Worm (Caenorhabditis elegans) whole organism, young adult: ENCODE measurements around the gene M117.4.

Experiments used
- B0019.2 ChIP-seq: fragments of 200-800 bp; sonication (Bioruptor generic); conservative IDR thresholded peaks from 2 replicates; pipeline ENCODE4 v1.3.6; 2022; ENCODE audit warnings: missing genetic modification reagents, missing genetic modification characterization, missing compliant biosample characterization
- B0035.1 ChIP-seq: sonication (generic microtip); optimal IDR thresholded peaks from 2 replicates; lab custom pipeline; 2016; ENCODE audit warnings: missing genetic modification characterization, mild to moderate bottlenecking, missing compliant biosample characterization, missing genotype, missing genetic modification reagents
- B0336.3 ChIP-seq: fragments of 200-800 bp; sonication (Bioruptor generic); IDR thresholded peaks from 2 replicates; pipeline ENCODE4 v1.3.6; 2022; ENCODE audit warnings: missing genetic modification characterization, missing compliant biosample characterization
- C17E4.6 ChIP-seq: fragments of 200-800 bp; sonication (Bioruptor generic); IDR thresholded peaks from 2 replicates; pipeline ENCODE4 v1.3.6; 2022; ENCODE audit warnings: missing genetic modification reagents, missing genetic modification characterization, missing compliant biosample characterization
- F23B12.7 ChIP-seq: sonication (generic microtip); optimal IDR thresholded peaks from 2 replicates; lab custom pipeline; 2017; ENCODE audit warnings: missing genetic modification characterization, mild to moderate bottlenecking, missing compliant biosample characterization, antibody characterized with exemption, moderate library complexity; ENCODE audit not compliant: insufficient read depth
- F33H1.4 ChIP-seq: fragments of 200-800 bp; sonication (Bioruptor generic); IDR thresholded peaks from 2 replicates; pipeline ENCODE4 v1.3.6; 2022; ENCODE audit warnings: missing genetic modification reagents, missing genetic modification characterization, missing compliant biosample characterization
- F57A8.1 ChIP-seq: fragments of 200-800 bp; sonication (Bioruptor generic); optimal IDR thresholded peaks from 2 replicates; lab custom pipeline; 2018; ENCODE audit warnings: mild to moderate bottlenecking, missing genetic modification characterization, moderate library complexity, missing compliant biosample characterization
- K11D2.4 ChIP-seq: fragments of 200-800 bp; sonication (Bioruptor generic); IDR thresholded peaks from 2 replicates; pipeline ENCODE4 v1.3.6; 2022; ENCODE audit warnings: missing genetic modification reagents, missing genetic modification characterization, missing compliant biosample characterization
- T07F8.4 ChIP-seq: sonication (generic microtip); optimal IDR thresholded peaks from 2 replicates; lab custom pipeline; 2016; ENCODE audit warnings: mild to moderate bottlenecking, missing genetic modification characterization, moderate library complexity, missing compliant biosample characterization
- Y53F4B.3 ChIP-seq: fragments of 200-800 bp; sonication (Bioruptor generic); IDR thresholded peaks from 2 replicates; pipeline ENCODE4 v1.3.6; 2022; ENCODE audit warnings: missing genetic modification reagents, missing genetic modification characterization, missing compliant biosample characterization
- Y53G8AR.9 ChIP-seq: fragments of 200-800 bp; sonication (Bioruptor generic); conservative IDR thresholded peaks from 2 replicates; pipeline ENCODE4 v1.3.6; 2022; ENCODE audit warnings: missing genetic modification reagents, missing genetic modification characterization, missing compliant biosample characterization
- Y67H2A.10 ChIP-seq: fragments of 200-800 bp; sonication (Bioruptor generic); conservative IDR thresholded peaks from 2 replicates; pipeline ENCODE4 v1.3.6; 2022; ENCODE audit warnings: missing genetic modification reagents, missing genetic modification characterization, missing compliant biosample characterization
- Y95B8A.8 ChIP-seq: fragments of 200-800 bp; sonication (Bioruptor generic); IDR thresholded peaks from 2 replicates; pipeline ENCODE4 v1.3.6; 2022; ENCODE audit warnings: missing genetic modification reagents, missing genetic modification characterization, missing compliant biosample characterization
- aptf-2 ChIP-seq: fragments of 200-800 bp; sonication (Bioruptor generic); conservative IDR thresholded peaks from 2 replicates; pipeline ENCODE4 v1.3.6; 2022; ENCODE audit warnings: missing genetic modification reagents, missing genetic modification characterization, missing compliant biosample characterization
- aptf-3 ChIP-seq: fragments of 200-800 bp; sonication (Bioruptor generic); IDR thresholded peaks from 2 replicates; pipeline ENCODE4 v1.3.6; 2022; ENCODE audit warnings: missing genetic modification characterization, missing compliant biosample characterization
- athp-1 ChIP-seq: sonication (generic microtip); optimal IDR thresholded peaks from 2 replicates; lab custom pipeline; 2017; ENCODE audit warnings: mild to moderate bottlenecking, missing genetic modification characterization, missing compliant biosample characterization
- cebp-1 ChIP-seq, 2 experiments: fragments of 200-800 bp in 1 of 2; sonication (Bioruptor generic) in 1 of 2; sonication (generic microtip) in 1 of 2; IDR thresholded peaks in 1 of 2; optimal IDR thresholded peaks in 1 of 2; 2 replicates each; pipeline versions ENCODE4 v1.3.6 to Lab custom; 2017 to 2022; ENCODE audit warnings: missing compliant biosample characterization in 2 of 2, missing genetic modification characterization in 2 of 2, mild to moderate bottlenecking in 1 of 2, missing genetic modification reagents in 1 of 2, moderate library complexity in 1 of 2
- ceh-100 ChIP-seq: fragments of 200-800 bp; sonication (Bioruptor generic); IDR thresholded peaks from 2 replicates; pipeline ENCODE4 v1.3.6; 2022; ENCODE audit warnings: missing genetic modification reagents, missing genetic modification characterization, missing compliant biosample characterization
- ceh-58 ChIP-seq: fragments of 200-800 bp; sonication (Bioruptor generic); IDR thresholded peaks from 2 replicates; pipeline ENCODE4 v1.3.6; 2022; ENCODE audit warnings: missing genetic modification characterization, missing compliant biosample characterization
- chd-7 ChIP-seq: sonication (generic microtip); optimal IDR thresholded peaks from 2 replicates; lab custom pipeline; 2016; ENCODE audit warnings: mild to moderate bottlenecking, missing genetic modification characterization, moderate library complexity, missing compliant biosample characterization
- dox-1 ChIP-seq: fragments of 200-800 bp; sonication (Bioruptor generic); IDR thresholded peaks from 2 replicates; pipeline ENCODE4 v1.3.6; 2022; ENCODE audit warnings: missing genetic modification reagents, missing genetic modification characterization, missing compliant biosample characterization
- egl-44 ChIP-seq: fragments of 200-800 bp; sonication (Bioruptor generic); IDR thresholded peaks from 2 replicates; pipeline ENCODE4 v1.3.6; 2022; ENCODE audit warnings: missing genetic modification reagents, missing genetic modification characterization, missing compliant biosample characterization
- egrh-3 ChIP-seq: fragments of 200-800 bp; sonication (Bioruptor generic); IDR thresholded peaks from 2 replicates; pipeline ENCODE4 v1.3.6; 2022; ENCODE audit warnings: missing genetic modification reagents, missing genetic modification characterization, missing compliant biosample characterization
- him-1 ChIP-seq: sonication (generic microtip); optimal IDR thresholded peaks from 2 replicates; lab custom pipeline; 2016; ENCODE audit warnings: missing genotype, missing genetic modification reagents, missing genetic modification characterization, missing compliant biosample characterization
- hlh-12 ChIP-seq: sonication (generic microtip); optimal IDR thresholded peaks from 2 replicates; lab custom pipeline; 2016; ENCODE audit warnings: missing genetic modification characterization, missing compliant biosample characterization
- hlh-26 ChIP-seq: fragments of 200-800 bp; sonication (Bioruptor generic); conservative IDR thresholded peaks from 2 replicates; pipeline ENCODE4 v1.3.6; 2022; ENCODE audit warnings: missing genetic modification reagents, missing genetic modification characterization, missing compliant biosample characterization
- hsf-1 ChIP-seq: fragments of 200-800 bp; sonication (Bioruptor generic); IDR thresholded peaks from 2 replicates; pipeline ENCODE4 v1.3.6; 2022; ENCODE audit warnings: missing genetic modification reagents, missing genetic modification characterization, missing compliant biosample characterization
- let-607 ChIP-seq, 2 experiments: fragments of 200-800 bp in 1 of 2; sonication (Bioruptor generic) in 1 of 2; sonication (generic microtip) in 1 of 2; optimal IDR thresholded peaks; 2 replicates each; lab custom pipeline; 2016 to 2018; ENCODE audit warnings: mild to moderate bottlenecking in 2 of 2, missing compliant biosample characterization in 2 of 2, missing genetic modification characterization in 2 of 2, moderate library complexity in 2 of 2, missing genotype in 1 of 2
- lin-26 ChIP-seq: fragments of 200-800 bp; sonication (Bioruptor generic); IDR thresholded peaks from 2 replicates; pipeline ENCODE4 v1.3.6; 2022; ENCODE audit warnings: missing genetic modification reagents, missing genetic modification characterization, missing compliant biosample characterization
- madf-6 ChIP-seq: fragments of 200-800 bp; sonication (Bioruptor generic); IDR thresholded peaks from 2 replicates; pipeline ENCODE4 v1.3.6; 2022; ENCODE audit warnings: missing genetic modification reagents, missing genetic modification characterization, missing compliant biosample characterization
- madf-8 ChIP-seq: fragments of 200-800 bp; sonication (Bioruptor generic); conservative IDR thresholded peaks from 2 replicates; pipeline ENCODE4 v1.3.6; 2022; ENCODE audit warnings: missing genetic modification reagents, missing genetic modification characterization, missing compliant biosample characterization
- mcd-1 ChIP-seq: fragments of 200-800 bp; sonication (Bioruptor generic); IDR thresholded peaks from 2 replicates; pipeline ENCODE4 v1.3.6; 2022; ENCODE audit warnings: missing genetic modification reagents, missing genetic modification characterization, missing compliant biosample characterization
- nhr-179 ChIP-seq: sonication (generic microtip); optimal IDR thresholded peaks from 2 replicates; lab custom pipeline; 2016; ENCODE audit warnings: mild to moderate bottlenecking, missing genetic modification characterization, missing compliant biosample characterization
- nhr-80 ChIP-seq: sonication (generic microtip); optimal IDR thresholded peaks from 2 replicates; lab custom pipeline; 2016; ENCODE audit warnings: missing genetic modification characterization, missing compliant biosample characterization
- rcor-1 ChIP-seq: fragments of 200-800 bp; sonication (Bioruptor generic); IDR thresholded peaks from 2 replicates; pipeline ENCODE4 v1.3.6; 2022; ENCODE audit warnings: missing genetic modification reagents, missing genetic modification characterization, missing compliant biosample characterization
- rec-8 ChIP-seq, 2 experiments: sonication (generic microtip); optimal IDR thresholded peaks; 2 replicates each; lab custom pipeline; 2016; ENCODE audit warnings: mild to moderate bottlenecking in 2 of 2, missing genetic modification characterization in 2 of 2, missing genetic modification reagents in 2 of 2, missing genotype in 2 of 2, missing biosample characterization in 1 of 2, missing compliant biosample characterization in 1 of 2, moderate library complexity in 1 of 2
- snpc-1.3 ChIP-seq: sonication (generic microtip); optimal IDR thresholded peaks from 2 replicates; lab custom pipeline; 2017; ENCODE audit warnings: missing genetic modification characterization, mild to moderate bottlenecking, missing compliant biosample characterization, antibody characterized with exemption, moderate library complexity, missing genotype, missing genetic modification reagents; ENCODE audit not compliant: insufficient read depth
- snpc-4 ChIP-seq, 5 experiments: fragments of 150-350 bp in 1 of 5; sonication (generic microtip) in 4 of 5; optimal IDR thresholded peaks; 2 replicates each; lab custom pipeline; 2014 to 2018; ENCODE audit warnings: missing genetic modification characterization in 5 of 5, missing biosample characterization in 3 of 5, antibody characterized with exemption in 2 of 5, mild to moderate bottlenecking in 2 of 5, missing compliant biosample characterization in 2 of 5, missing genotype in 2 of 5, moderate library complexity in 2 of 5, missing genetic modification reagents in 1 of 5
- tbp1 ChIP-seq: fragments of 200-800 bp; sonication (Bioruptor generic); optimal IDR thresholded peaks from 2 replicates; lab custom pipeline; 2018; ENCODE audit warnings: mild to moderate bottlenecking, missing genetic modification characterization, missing compliant biosample characterization
- tlf-1 ChIP-seq: fragments of 200-800 bp; sonication (Bioruptor generic); optimal IDR thresholded peaks from 2 replicates; lab custom pipeline; 2018; ENCODE audit warnings: mild to moderate bottlenecking, missing genetic modification characterization, missing compliant biosample characterization
- zim-3 ChIP-seq: sonication (generic microtip); optimal IDR thresholded peaks from 2 replicates; lab custom pipeline; 2017; ENCODE audit warnings: mild to moderate bottlenecking, missing genetic modification characterization, moderate library complexity, missing compliant biosample characterization
- ztf-22 ChIP-seq: fragments of 200-800 bp; sonication (Bioruptor generic); optimal IDR thresholded peaks from 2 replicates; lab custom pipeline; 2018; ENCODE audit warnings: mild to moderate bottlenecking, missing genetic modification characterization, moderate library complexity, missing compliant biosample characterization
- ztf-3 ChIP-seq: fragments of 200-800 bp; sonication (Bioruptor generic); optimal IDR thresholded peaks from 2 replicates; lab custom pipeline; 2018; ENCODE audit warnings: mild to moderate bottlenecking, missing genetic modification characterization, missing compliant biosample characterization
- ztf-6 ChIP-seq: fragments of 200-800 bp; sonication (Bioruptor generic); IDR thresholded peaks from 2 replicates; pipeline ENCODE4 v1.3.6; 2022; ENCODE audit warnings: missing genetic modification reagents, missing genetic modification characterization, missing compliant biosample characterization

Gene M117.4

ce11 chrIV:11821591-11822361, 11.6 kb downstream of the M117.4 start, which contains the start of the genes par-5 and M117.3 (continued):
- TF ChIP-seq ztf-22, result peak; percentile 16
- no peak; the same call in 1 of the 2 replicates for TF ChIP-seq F33H1.4 (GFP tag; lab: Robert Waterston, UW)
- TF ChIP-seq cebp-1 (GFP tag; IDR thresholded peaks at IDR 0.05; lab: Robert Waterston, UW), result peak; percentile 75
- TF ChIP-seq cebp-1 (tag; optimal IDR thresholded peaks at IDR 0.05; lab: Kevin White, UChicago), result peak; percentile 89
- no peak for TF ChIP-seq snpc-1.3
- no peak for TF ChIP-seq aptf-2 (GFP tag; lab: Robert Waterston, UW)
- TF ChIP-seq Y95B8A.8 (GFP tag; lab: Robert Waterston, UW), result peak; percentile 55; the same call in 1 of the 2 replicates
- 0 out of 2 replicates have a peak, but pooled peaks have one; percentile 63 for TF ChIP-seq Y53G8AR.9 (GFP tag; lab: Robert Waterston, UW)
- TF ChIP-seq nhr-179 (tag; lab: Kevin White, UChicago), result no peak
- peak; percentile 74; the same call in 1 of the 2 replicates for TF ChIP-seq B0336.3 (GFP tag; lab: Robert Waterston, UW)
- no peak for TF ChIP-seq F23B12.7
- peak; percentile 76 for TF ChIP-seq hsf-1 (GFP tag; lab: Robert Waterston, UW)
- TF ChIP-seq snpc-4 (GFP tag; optimal IDR thresholded peaks at IDR 0.05; lab: Kevin White, UChicago), result no peak
- TF ChIP-seq snpc-4 (tag; optimal IDR thresholded peaks at IDR 0.05; lab: Kevin White, UChicago), result peak in 3 of 4 experiments; percentile 5 to 18 (median 15)
- peak; percentile 21 for TF ChIP-seq tlf-1 (GFP tag; lab: Kevin White, UChicago)
- TF ChIP-seq tbp1, result peak; percentile 65
- TF ChIP-seq lin-26 (GFP tag; lab: Robert Waterston, UW), result peak; percentile 68; the same call in 1 of the 2 replicates
- TF ChIP-seq ceh-58 (GFP tag; lab: Robert Waterston, UW), result no peak
- TF ChIP-seq egrh-3 (GFP tag; lab: Robert Waterston, UW), result no peak
- TF ChIP-seq aptf-3 (GFP tag; lab: Robert Waterston, UW), result no peak
- peak; percentile 36 to 39 for TF ChIP-seq let-607 (tag; optimal IDR thresholded peaks at IDR 0.05; lab: Kevin White, UChicago)
- TF ChIP-seq madf-6 (GFP tag; lab: Robert Waterston, UW), result peak; percentile 29; the same call in 1 of the 2 replicates
- TF ChIP-seq rcor-1, result peak; percentile 57
- no peak for TF ChIP-seq Y53F4B.3
- TF ChIP-seq rec-8 (tag; optimal IDR thresholded peaks at IDR 0.05; lab: Kevin White, UChicago), result no peak
- peak; percentile 35 for TF ChIP-seq ztf-3 (GFP tag; lab: Kevin White, UChicago)
- no peak for TF ChIP-seq B0035.1 (tag; lab: Kevin White, UChicago)
- no peak; the same call in 1 of the 2 replicates for TF ChIP-seq Y67H2A.10 (GFP tag; lab: Robert Waterston, UW)
- peak; percentile 65 for TF ChIP-seq K11D2.4
- peak; percentile 45; the same call in 1 of the 2 replicates for TF ChIP-seq dox-1 (GFP tag; lab: Robert Waterston, UW)
- TF ChIP-seq him-1 (tag; lab: Kevin White, UChicago), result no peak
- TF ChIP-seq egl-44 (GFP tag; lab: Robert Waterston, UW), result peak; percentile 90
- TF ChIP-seq athp-1 (tag; lab: Kevin White, UChicago), result peak; percentile 70
- no peak for TF ChIP-seq ztf-6 (GFP tag; lab: Robert Waterston, UW)
- TF ChIP-seq madf-8, result no peak
- TF ChIP-seq nhr-80 (tag; lab: Kevin White, UChicago), result peak; percentile 92
- no peak for TF ChIP-seq F57A8.1
- TF ChIP-seq T07F8.4 (tag; lab: Kevin White, UChicago), result peak; percentile 73
- no peak for TF ChIP-seq hlh-26 (GFP tag; lab: Robert Waterston, UW)
- TF ChIP-seq chd-7 (tag; lab: Kevin White, UChicago), result peak; percentile 53
- TF ChIP-seq C17E4.6 (GFP tag; lab: Robert Waterston, UW), result peak; percentile 45; the same call in 1 of the 2 replicates
- TF ChIP-seq ceh-100 (GFP tag; lab: Robert Waterston, UW), result peak; percentile 35; the same call in 1 of the 2 replicates
- no peak for TF ChIP-seq zim-3
- TF ChIP-seq hlh-12, result no peak
- TF ChIP-seq mcd-1 (GFP tag; lab: Robert Waterston, UW), result peak; percentile 58
- peak; percentile 40; the same call in 1 of the 2 replicates for TF ChIP-seq B0019.2
